Fruit fly (Drosophila melanogaster): ENCODE results near the gene drpr.

drpr gene

DNA sequence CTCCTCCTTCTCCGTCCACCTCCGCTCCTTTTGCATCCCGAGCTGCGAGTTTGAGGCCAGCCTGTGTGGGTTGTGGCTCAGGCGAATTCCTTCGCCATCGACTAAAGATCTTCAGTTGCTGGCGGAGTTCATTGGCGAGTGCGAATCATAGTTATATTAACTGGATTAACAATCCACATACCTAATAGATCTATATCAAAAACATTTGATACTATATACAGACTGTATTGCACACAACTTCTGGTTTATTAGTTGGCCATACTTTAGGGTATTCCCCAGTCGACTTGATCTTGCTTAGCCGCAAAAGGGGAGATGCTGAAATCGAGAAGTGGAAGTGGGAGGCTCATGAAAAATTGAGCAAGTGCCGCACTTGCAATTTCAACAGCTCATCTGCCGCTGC, 38.0 kb downstream of the drpr start (continued):
- TF ChIP-seq dsx (GFP tag; optimal IDR thresholded peaks at IDR 0.05; ENCODE audit: poor library complexity, severe bottlenecking) (no peak), CG3032 (tag; optimal IDR thresholded peaks at IDR 0.05) (peak; percentile 48), CG34406 (GFP tag; optimal IDR thresholded peaks at IDR 0.05) (no peak), fkh (GFP tag; optimal IDR thresholded peaks at IDR 0.05) (no peak), CG7368 (GFP tag; optimal IDR thresholded peaks at IDR 0.05) (no peak), Sox102F (GFP tag; optimal IDR thresholded peaks at IDR 0.05) (no peak), CG6163 (GFP tag; IDR thresholded peaks at IDR 0.05) (peak; percentile 35; the same call in 1 of the 3 replicates), Eip78C (GFP tag) (peak; percentile 74), Lpt (GFP tag; optimal IDR thresholded peaks at IDR 0.05) (no peak), ss (GFP tag; optimal IDR thresholded peaks at IDR 0.05) (no peak), CG6792 (GFP tag; optimal IDR thresholded peaks at IDR 0.05) (no peak), Ets21C (GFP tag; optimal IDR thresholded peaks at IDR 0.05) (no peak), CG32006 (GFP tag; optimal IDR thresholded peaks at IDR 0.05) (no peak), acj6 (GFP tag; optimal IDR thresholded peaks at IDR 0.05) (no peak), CG6854 (GFP tag; optimal IDR thresholded peaks at IDR 0.05) (no peak), spab (GFP tag; optimal IDR thresholded peaks at IDR 0.05) (peak; percentile 51), Sox14 (GFP tag; optimal IDR thresholded peaks at IDR 0.05) (no peak), CG10669 (GFP tag; optimal IDR thresholded peaks at IDR 0.05) (peak; percentile 68), fd59A (GFP tag; optimal IDR thresholded peaks at IDR 0.05) (peak; percentile 18), CG31627 (GFP tag; optimal IDR thresholded peaks at IDR 0.05) (no peak), Sox15 (GFP tag; optimal IDR thresholded peaks at IDR 0.05) (no peak), Eip75B (GFP tag; optimal IDR thresholded peaks at IDR 0.05) (no peak), Gug (GFP tag; IDR thresholded peaks at IDR 0.05) (no peak), CG6808 (GFP tag; optimal IDR thresholded peaks at IDR 0.05) (peak; percentile 32), CG16779 (tag; optimal IDR thresholded peaks at IDR 0.05) (no peak)

DNA sequence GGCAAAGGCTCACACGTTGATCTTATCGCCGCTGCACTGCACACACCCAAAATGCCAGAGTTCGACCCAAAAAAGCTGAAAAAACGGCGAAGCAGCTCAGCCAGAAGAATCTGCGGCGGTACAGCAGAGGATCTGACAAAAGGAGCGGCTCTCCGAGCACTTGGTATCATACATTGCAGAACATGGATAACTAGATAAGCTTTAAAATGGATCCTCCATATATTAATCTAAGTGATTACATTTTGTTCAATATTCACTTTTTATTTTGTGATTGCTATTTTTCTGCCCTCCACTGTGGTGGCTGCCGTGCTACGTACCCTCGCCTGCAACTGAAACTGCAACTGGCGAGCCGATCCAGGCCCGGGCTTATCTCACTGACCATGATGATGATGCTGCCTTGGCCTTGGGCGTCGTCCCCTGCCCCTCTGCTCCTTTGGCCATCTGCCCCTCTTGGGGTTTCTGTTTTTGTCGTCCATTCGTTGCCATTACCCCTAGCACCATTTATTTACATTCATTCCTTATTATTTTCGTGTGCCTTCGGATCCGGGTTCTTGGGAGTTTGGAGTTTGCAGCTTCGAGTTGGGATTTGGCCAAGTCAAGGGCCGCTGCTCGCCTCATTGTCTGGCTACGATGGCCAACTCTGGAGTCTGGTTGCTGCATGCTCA, 38.7 kb downstream of the drpr start:
- TF ChIP-seq Lpt (GFP tag; optimal IDR thresholded peaks at IDR 0.05) (peak; percentile 77), CG31627 (GFP tag; optimal IDR thresholded peaks at IDR 0.05) (peak; percentile 93), Gug (GFP tag; IDR thresholded peaks at IDR 0.05) (peak; percentile 76), CG6854 (GFP tag; optimal IDR thresholded peaks at IDR 0.05) (peak; percentile 84), Sox14 (GFP tag; optimal IDR thresholded peaks at IDR 0.05) (peak; percentile 93), Smox (GFP tag; optimal IDR thresholded peaks at IDR 0.05) (peak; percentile 88), CG3919 (GFP tag; optimal IDR thresholded peaks at IDR 0.05) (peak; percentile 87), CG8119 (GFP tag; IDR thresholded peaks at IDR 0.05) (peak; percentile 87), CG11762 (GFP tag; optimal IDR thresholded peaks at IDR 0.05; ENCODE audit: insufficient read depth) (peak; percentile 70), svp (GFP tag) (peak; percentile 96), Met (GFP tag; optimal IDR thresholded peaks at IDR 0.05) (peak; percentile 93), OdsH (GFP tag; optimal IDR thresholded peaks at IDR 0.05) (peak; percentile 89), CG6792 (GFP tag; optimal IDR thresholded peaks at IDR 0.05) (peak; percentile 92), Eip75B (GFP tag; optimal IDR thresholded peaks at IDR 0.05) (peak; percentile 93), dsx (GFP tag; optimal IDR thresholded peaks at IDR 0.05; ENCODE audit: poor library complexity, severe bottlenecking) (peak; percentile 78), cyc (GFP tag; optimal IDR thresholded peaks at IDR 0.05) (peak; percentile 87), Blimp-1 (GFP tag; optimal IDR thresholded peaks at IDR 0.05) (peak; percentile 73), esn (GFP tag; optimal IDR thresholded peaks at IDR 0.05) (peak; percentile 94), CG10631 (GFP tag; optimal IDR thresholded peaks at IDR 0.05) (peak; percentile 91), ss (GFP tag; optimal IDR thresholded peaks at IDR 0.05) (peak; percentile 78 to 81), CG3032 (tag; optimal IDR thresholded peaks at IDR 0.05) (peak; percentile 84), fd85E (GFP tag; optimal IDR thresholded peaks at IDR 0.05) (peak; percentile 8), spab (GFP tag; optimal IDR thresholded peaks at IDR 0.05) (peak; percentile 84), CG6276 (GFP tag; optimal IDR thresholded peaks at IDR 0.05) (peak; percentile 48), CG6808 (GFP tag; optimal IDR thresholded peaks at IDR 0.05) (peak; percentile 88), CG1621 (tag; optimal IDR thresholded peaks at IDR 0.05) (peak; percentile 89), salr (GFP tag; optimal IDR thresholded peaks at IDR 0.05) (peak; percentile 73 to 83), Ets21C (GFP tag; optimal IDR thresholded peaks at IDR 0.05) (peak; percentile 84), CG8319 (GFP tag; optimal IDR thresholded peaks at IDR 0.05) (peak; percentile 86), dac (GFP tag; optimal IDR thresholded peaks at IDR 0.05) (peak; percentile 43), CG15336 (GFP tag; IDR thresholded peaks at IDR 0.05) (peak; percentile 85), CG16779 (tag; optimal IDR thresholded peaks at IDR 0.05) (peak; percentile 82), net (GFP tag; optimal IDR thresholded peaks at IDR 0.05) (peak; percentile 87), fd59A (GFP tag; optimal IDR thresholded peaks at IDR 0.05) (peak; percentile 92), CG10669 (GFP tag; optimal IDR thresholded peaks at IDR 0.05) (peak; percentile 83), CG4318 (GFP tag; optimal IDR thresholded peaks at IDR 0.05) (peak; percentile 58), achi (GFP tag; optimal IDR thresholded peaks at IDR 0.05) (peak; percentile 87), Sox102F (GFP tag; optimal IDR thresholded peaks at IDR 0.05) (peak; percentile 91), Eip78C (GFP tag) (peak; percentile 95)
